Worm (Caenorhabditis elegans): ENCODE data around the gene nspb-9.

Gene nspb-9

DNA sequence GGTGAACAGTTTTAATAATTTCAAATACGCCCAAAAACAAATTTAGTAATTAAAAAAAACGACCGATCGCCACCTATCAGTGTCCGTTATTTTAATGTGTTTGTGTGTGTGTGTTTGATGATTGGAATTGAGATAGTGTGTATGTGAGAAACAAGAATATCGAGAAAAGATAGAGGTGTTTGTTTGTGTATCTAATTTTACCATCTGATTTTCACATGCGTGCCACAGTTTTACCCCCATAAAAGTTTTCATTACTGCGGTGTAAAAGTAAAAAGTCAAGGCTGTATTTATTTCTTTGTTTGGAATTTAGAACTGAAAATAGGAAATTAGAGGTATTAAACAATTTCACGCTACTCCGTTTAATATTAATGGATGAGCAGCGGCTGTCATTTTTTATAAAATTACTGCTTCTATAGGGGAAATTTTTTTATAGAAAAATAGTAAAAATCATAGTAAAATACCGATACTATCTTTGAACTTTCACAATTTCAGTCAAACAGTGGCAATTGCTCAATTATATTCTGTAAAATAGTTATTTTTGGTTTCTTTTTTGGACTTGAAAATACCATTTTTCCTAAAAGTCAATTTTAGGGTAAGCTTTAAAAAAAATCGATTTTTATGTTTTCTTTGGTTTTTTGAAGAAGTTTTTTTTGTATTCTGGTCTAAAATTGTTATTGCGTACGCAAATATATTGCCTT lies 19.4 kb downstream of the nspb-9 start (continued):
- peak; percentile 22 for TF ChIP-seq mes-2 (tag; optimal IDR thresholded peaks at IDR 0.05; ENCODE audit: poor library complexity, severe bottlenecking)
- TF ChIP-seq nhr-28 (tag; optimal IDR thresholded peaks at IDR 0.05): peak; percentile 85
- TF ChIP-seq ztf-11 (tag; optimal IDR thresholded peaks at IDR 0.05): no peak
- TF ChIP-seq nhr-77 (tag; optimal IDR thresholded peaks at IDR 0.05): peak; percentile 87
- TF ChIP-seq php-3 (GFP tag; IDR thresholded peaks at IDR 0.05): peak; percentile 74; the same call in 1 of the 2 replicates
- no peak for TF ChIP-seq Y105C5A.15 (GFP tag; IDR thresholded peaks at IDR 0.05)
- TF ChIP-seq zip-11 (GFP tag; IDR thresholded peaks at IDR 0.05): 0 out of 2 replicates have a peak, but pooled peaks have one; percentile 30
- TF ChIP-seq lin-1 (GFP tag; IDR thresholded peaks at IDR 0.05): 0 out of 2 replicates have a peak, but pooled peaks have one; percentile 22
- TF ChIP-seq zfp-3 (GFP tag; conservative IDR thresholded peaks at IDR 0.05): peak; percentile 74

DNA sequence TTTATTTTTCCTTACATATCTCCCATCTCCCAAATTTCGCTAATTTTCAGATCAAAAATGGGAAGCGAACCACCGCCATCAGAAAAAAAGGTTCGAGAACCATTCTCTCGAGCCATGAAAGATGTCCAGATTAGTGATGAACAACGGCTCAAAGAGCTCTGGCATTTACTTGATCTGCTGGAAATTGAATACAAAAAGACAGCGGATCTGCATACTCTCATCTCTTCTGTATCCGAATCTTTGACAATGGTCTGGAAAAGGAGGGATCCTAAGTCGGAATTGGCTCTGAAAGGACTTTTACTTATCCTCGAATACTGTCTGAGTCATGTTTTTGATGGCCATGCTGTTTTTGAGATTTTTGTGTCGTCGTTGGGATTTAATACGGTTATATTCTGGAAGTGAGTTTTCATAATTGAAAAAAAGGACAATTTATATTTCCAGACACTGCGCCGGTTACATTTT lies 20.2 kb downstream of the nspb-9 start, which contains the start of gene tps-2:
Gene tps-2, plus strand, starts transcription at position 51 of the 462 bp plus-strand sequence.
- TF ChIP-seq mep-1 (tag; optimal IDR thresholded peaks at IDR 0.05) (peak; percentile 9), vab-7 (GFP tag; IDR thresholded peaks at IDR 0.05) (no peak), zfp-3 (GFP tag; conservative IDR thresholded peaks at IDR 0.05) (no peak; the same call in 1 of the 2 replicates), lsy-2 (tag; optimal IDR thresholded peaks at IDR 0.05) (peak in 1 of 2 experiments; percentile 18), arid-1 (GFP tag; conservative IDR thresholded peaks at IDR 0.05) (peak; percentile 12; the same call in 1 of the 2 replicates), sdz-12 (GFP tag; optimal IDR thresholded peaks at IDR 0.05) (peak; percentile 28), Y75B8A.6 (GFP tag; IDR thresholded peaks at IDR 0.05) (peak; percentile 5; the same call in 1 of the 2 replicates), Y105C5A.15 (GFP tag; IDR thresholded peaks at IDR 0.05) (0 out of 2 replicates have a peak, but pooled peaks have one; percentile 28), snpc-1.2 (GFP tag; IDR thresholded peaks at IDR 0.05) (no peak), T20F7.1 (GFP tag; optimal IDR thresholded peaks at IDR 0.05) (peak; percentile 0), aha-1 (tag) (peak; percentile 96), mdt-29 (GFP tag; IDR thresholded peaks at IDR 0.05) (no peak; the same call in 1 of the 2 replicates), ctbp-1 (GFP tag; IDR thresholded peaks at IDR 0.05) (peak; percentile 29; the same call in 1 of the 2 replicates)

DNA sequence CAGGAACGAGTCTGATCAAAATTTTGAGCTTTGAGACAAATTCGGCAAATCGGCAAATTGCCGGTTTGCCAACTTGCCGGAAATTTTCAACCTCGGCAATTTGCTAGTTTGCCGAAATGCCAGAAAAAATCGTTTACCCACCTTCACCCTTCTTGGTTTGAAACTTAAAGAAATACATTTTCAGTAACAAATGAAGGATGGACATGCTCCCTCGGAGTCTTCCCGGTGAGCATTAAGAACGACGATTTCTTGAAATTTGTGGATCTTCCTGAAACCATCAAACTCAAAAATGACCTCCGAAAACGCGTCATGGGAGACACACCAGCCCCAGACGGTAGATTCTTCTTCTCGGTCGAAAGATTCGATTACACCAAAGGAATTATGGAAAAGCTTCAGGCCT lies 22.1 kb downstream of the nspb-9 start:
- TF ChIP-seq spr-3 (GFP tag; optimal IDR thresholded peaks at IDR 0.05) (no peak), lin-38 (GFP tag; IDR thresholded peaks at IDR 0.05) (no peak), fkh-10 (GFP tag; optimal IDR thresholded peaks at IDR 0.05) (no peak), ztf-7 (tag; optimal IDR thresholded peaks at IDR 0.05) (no peak), aha-1 (tag) (peak; percentile 96), ama-1 (optimal IDR thresholded peaks at IDR 0.05) (peak; percentile 34), egl-43 (GFP tag; IDR thresholded peaks at IDR 0.05) (no peak), F10B5.3 (tag; optimal IDR thresholded peaks at IDR 0.05) (no peak), daf-8 (GFP tag; IDR thresholded peaks at IDR 0.05) (no peak), lin-15B (tag; optimal IDR thresholded peaks at IDR 0.05) (no peak), nhr-10 (tag; optimal IDR thresholded peaks at IDR 0.05) (no peak), cey-2 (tag; optimal IDR thresholded peaks at IDR 0.05; ENCODE audit: borderline replicate concordance, insufficient read depth) (no peak), php-3 (GFP tag; IDR thresholded peaks at IDR 0.05) (0 out of 2 replicates have a peak, but pooled peaks have one; percentile 27)

DNA sequence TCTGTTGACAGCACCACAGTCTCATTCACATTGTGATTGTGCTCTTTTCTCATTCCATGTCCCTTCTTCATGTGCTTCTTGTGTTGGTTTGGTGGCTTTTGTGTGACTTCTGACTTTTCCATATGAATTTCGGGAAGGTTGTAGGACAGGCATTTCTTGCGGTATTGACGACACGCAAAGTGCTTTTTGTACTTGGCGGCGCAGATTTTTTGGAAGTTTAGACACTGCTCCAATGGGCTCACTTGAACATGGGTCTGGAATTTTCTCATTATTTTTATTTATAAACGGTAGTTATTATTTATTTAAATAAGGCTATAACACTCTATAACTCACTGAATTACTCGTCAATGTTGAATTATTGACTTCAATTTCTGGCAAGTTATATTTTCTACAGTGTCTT lies 23.6 kb downstream of the nspb-9 start:
- TF ChIP-seq nhr-41 (GFP tag; IDR thresholded peaks at IDR 0.05) (no peak), php-3 (GFP tag; IDR thresholded peaks at IDR 0.05) (peak; percentile 52; the same call in 1 of the 2 replicates), ZK337.2 (GFP tag; IDR thresholded peaks at IDR 0.05) (no peak), mxl-2 (GFP tag; conservative IDR thresholded peaks at IDR 0.05) (0 out of 2 replicates have a peak, but pooled peaks have one; percentile 36), Y75B8A.6 (GFP tag; IDR thresholded peaks at IDR 0.05) (0 out of 2 replicates have a peak, but pooled peaks have one; percentile 39), rbr-2 (tag; optimal IDR thresholded peaks at IDR 0.05) (no peak), saeg-2 (GFP tag; IDR thresholded peaks at IDR 0.05) (no peak), dmd-6 (GFP tag; IDR thresholded peaks at IDR 0.05) (peak; percentile 35; the same call in 1 of the 2 replicates), daf-16 (GFP tag; optimal IDR thresholded peaks at IDR 0.05) (no peak), daf-16 (tag; optimal IDR thresholded peaks at IDR 0.05) (peak; percentile 50), Y105C5A.15 (GFP tag; IDR thresholded peaks at IDR 0.05) (no peak), nhr-42 (GFP tag; IDR thresholded peaks at IDR 0.05) (0 out of 2 replicates have a peak, but pooled peaks have one; percentile 4), gei-8 (GFP tag; optimal IDR thresholded peaks at IDR 0.05) (no peak), ama-1 (optimal IDR thresholded peaks at IDR 0.05) (peak; percentile 59), snpc-1.2 (GFP tag; IDR thresholded peaks at IDR 0.05) (0 out of 2 replicates have a peak, but pooled peaks have one; percentile 9), attf-4 (tag; optimal IDR thresholded peaks at IDR 0.05) (no peak), F26F4.8 (GFP tag; conservative IDR thresholded peaks at IDR 0.05) (no peak), daf-12 (tag; optimal IDR thresholded peaks at IDR 0.05) (no peak)
